Worm (Caenorhabditis elegans): ENCODE data around the gene nstp-4.

Gene nstp-4

ce11 chrII:379935-380334, 8.7 kb upstream of the nstp-4 start, which contains the start of gene C03H5.7:
Gene C03H5.7, plus strand, starts transcription at chrII:380235.
- TF ChIP-seq nhr-12 (tag; optimal IDR thresholded peaks at IDR 0.05): no peak
- no peak for TF ChIP-seq unc-39 (tag; optimal IDR thresholded peaks at IDR 0.05)
- no peak for TF ChIP-seq nhr-10 (tag; optimal IDR thresholded peaks at IDR 0.05)
- no peak for TF ChIP-seq R02D3.7 (tag; optimal IDR thresholded peaks at IDR 0.05)
- no peak for TF ChIP-seq nhr-129 (tag; optimal IDR thresholded peaks at IDR 0.05)
- no peak for TF ChIP-seq nhr-11 (tag; optimal IDR thresholded peaks at IDR 0.05)
- no peak for TF ChIP-seq snpc-4 (tag; optimal IDR thresholded peaks at IDR 0.05)
- no peak for TF ChIP-seq nhr-77 (tag; optimal IDR thresholded peaks at IDR 0.05)
- no peak for TF ChIP-seq egl-27 (tag; optimal IDR thresholded peaks at IDR 0.05)
- TF ChIP-seq lin-11 (tag; optimal IDR thresholded peaks at IDR 0.05): no peak
- no peak for TF ChIP-seq ceh-16 (tag; optimal IDR thresholded peaks at IDR 0.05)
- TF ChIP-seq ceh-82 (tag; optimal IDR thresholded peaks at IDR 0.05): no peak

ce11 chrII:385258-385657, 3.4 kb upstream of the nstp-4 start, which contains the start of gene C03H5.5:
Gene C03H5.5, minus strand, starts transcription at chrII:385358.
- no peak for TF ChIP-seq ztf-4 (tag; optimal IDR thresholded peaks at IDR 0.05)
- no peak for TF ChIP-seq F13H6.1 (tag; optimal IDR thresholded peaks at IDR 0.05)
- TF ChIP-seq nhr-129 (tag; optimal IDR thresholded peaks at IDR 0.05): no peak
- TF ChIP-seq peb-1 (tag; optimal IDR thresholded peaks at IDR 0.05): no peak
- TF ChIP-seq unc-55 (GFP tag; optimal IDR thresholded peaks at IDR 0.05): no peak
- TF ChIP-seq nhr-237 (tag; optimal IDR thresholded peaks at IDR 0.05): no peak

ce11 chrII:385957-386356, 2.7 kb upstream of the nstp-4 start, which contains the start of gene C03H5.3:
Gene C03H5.3, plus strand, starts transcription at chrII:386088.
- no peak for TF ChIP-seq unc-62 (GFP tag; optimal IDR thresholded peaks at IDR 0.05)
- peak; percentile 68 for TF ChIP-seq C34F6.9 (tag; optimal IDR thresholded peaks at IDR 0.05)
- TF ChIP-seq ceh-82 (tag; optimal IDR thresholded peaks at IDR 0.05): no peak
- peak; percentile 15 for TF ChIP-seq nhr-129 (tag; optimal IDR thresholded peaks at IDR 0.05)
- peak; percentile 26 for TF ChIP-seq sma-3 (GFP tag; optimal IDR thresholded peaks at IDR 0.05)
- TF ChIP-seq F13H6.1 (tag; optimal IDR thresholded peaks at IDR 0.05): peak; percentile 39
- TF ChIP-seq ztf-1 (GFP tag; conservative IDR thresholded peaks at IDR 0.05): no peak
- TF ChIP-seq ztf-4 (tag; optimal IDR thresholded peaks at IDR 0.05): no peak
- no peak for TF ChIP-seq blmp-1 (tag; optimal IDR thresholded peaks at IDR 0.05; ENCODE audit: insufficient read depth)
- peak; percentile 62 to 70 for TF ChIP-seq lsy-2 (tag; optimal IDR thresholded peaks at IDR 0.05)
- TF ChIP-seq unc-55 (GFP tag; optimal IDR thresholded peaks at IDR 0.05): peak; percentile 75
- peak; percentile 93 for TF ChIP-seq gmeb-1 (tag; optimal IDR thresholded peaks at IDR 0.05)

DNA sequence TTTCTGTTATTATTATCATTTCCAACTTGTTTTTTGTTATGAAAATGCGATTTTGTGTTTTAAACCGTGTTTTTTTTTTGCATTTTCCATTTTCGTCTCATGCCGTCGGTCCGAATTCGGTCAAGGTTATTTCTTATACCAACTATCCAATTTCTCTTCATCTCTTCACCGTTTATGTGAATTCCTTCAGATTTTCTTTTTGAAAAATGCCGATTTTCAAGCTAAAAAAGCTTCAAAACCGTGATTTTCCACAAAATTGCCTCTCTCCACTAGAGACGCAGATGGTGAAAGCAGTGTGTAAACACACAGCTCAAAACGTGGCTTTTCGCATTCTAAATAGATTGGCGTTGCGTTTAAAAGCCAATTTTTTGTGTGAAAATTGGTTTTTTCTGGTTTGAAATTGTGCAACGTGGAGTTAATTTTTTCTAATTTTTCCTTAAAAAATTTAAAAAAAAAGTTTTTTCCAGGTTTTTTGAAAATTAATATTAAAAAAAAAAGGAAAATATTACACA, 733 bp upstream of the nstp-4 start:
- TF ChIP-seq Y55F3AM.14 (GFP tag; optimal IDR thresholded peaks at IDR 0.05) (no peak), crh-2 (tag; optimal IDR thresholded peaks at IDR 0.05) (peak; percentile 55)

ce11 chrII:399321-399720, 10.7 kb downstream of the nstp-4 start, which contains the start of gene C03H5.6:
Gene C03H5.6, minus strand, starts transcription at chrII:399421.
- no peak for TF ChIP-seq unc-39 (tag; optimal IDR thresholded peaks at IDR 0.05)
- no peak for TF ChIP-seq nhr-129 (tag; optimal IDR thresholded peaks at IDR 0.05)
- TF ChIP-seq blmp-1 (tag; optimal IDR thresholded peaks at IDR 0.05; ENCODE audit: insufficient read depth): no peak
- TF ChIP-seq ceh-82 (tag; optimal IDR thresholded peaks at IDR 0.05): no peak
- TF ChIP-seq C34F6.9 (tag; optimal IDR thresholded peaks at IDR 0.05): no peak
- TF ChIP-seq alr-1 (tag; optimal IDR thresholded peaks at IDR 0.05): no peak
- TF ChIP-seq sma-9 (GFP tag; optimal IDR thresholded peaks at IDR 0.05): no peak
- no peak for TF ChIP-seq sma-9 (tag; optimal IDR thresholded peaks at IDR 0.05)
- no peak for TF ChIP-seq egl-27 (tag; optimal IDR thresholded peaks at IDR 0.05)
- TF ChIP-seq nhr-77 (tag; optimal IDR thresholded peaks at IDR 0.05): no peak
- TF ChIP-seq nhr-25 (tag; optimal IDR thresholded peaks at IDR 0.05): no peak
- TF ChIP-seq nhr-12 (tag; optimal IDR thresholded peaks at IDR 0.05): no peak
- no peak for TF ChIP-seq lin-11 (tag; optimal IDR thresholded peaks at IDR 0.05)
- TF ChIP-seq skn-1 (tag; optimal IDR thresholded peaks at IDR 0.05): no peak
- no peak for TF ChIP-seq mbf-1 (tag; optimal IDR thresholded peaks at IDR 0.05)
- no peak for TF ChIP-seq sem-4 (tag; optimal IDR thresholded peaks at IDR 0.05)
